Worm (Caenorhabditis elegans): ENCODE measurements around the gene apc-2.

apc-2 gene

DNA sequence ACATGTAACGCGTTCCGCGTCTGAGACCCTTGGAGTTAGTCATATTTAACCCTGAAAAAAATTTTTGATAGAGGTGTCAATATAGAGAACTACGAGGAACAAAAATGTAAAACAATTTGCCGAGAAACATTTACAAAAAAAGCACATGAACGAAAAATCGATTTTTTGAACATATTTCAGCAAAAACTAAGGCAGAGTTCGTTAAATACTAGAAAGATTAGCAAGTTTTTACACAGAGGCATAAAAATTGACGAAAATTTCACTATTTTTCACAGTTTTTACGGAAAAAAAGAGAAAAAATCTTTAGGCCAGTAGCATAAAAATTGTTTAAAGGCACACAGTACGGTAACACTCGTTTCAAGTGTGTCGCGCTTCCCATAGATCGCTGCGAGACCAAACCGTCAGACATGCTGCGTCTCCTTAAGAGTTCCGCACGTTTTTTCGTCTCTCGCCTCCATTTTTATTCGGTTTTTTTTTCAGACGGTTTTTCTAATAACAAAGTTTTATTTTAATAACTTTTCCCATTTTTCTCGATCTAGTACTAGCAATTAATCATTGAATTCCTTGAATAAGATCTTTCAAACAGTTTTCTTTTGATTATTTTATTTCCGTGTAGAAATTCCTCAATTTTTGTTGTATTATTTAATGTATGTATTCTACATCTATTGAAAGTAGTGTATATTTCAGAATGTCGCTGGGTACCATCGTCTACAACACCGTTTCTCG is 49.9 kb downstream of the apc-2 start, which contains the start of the genes rpl-21 and C14B9.10 (continued):
- TF ChIP-seq C34F6.9 (tag; optimal IDR thresholded peaks at IDR 0.05): peak; percentile 89
- TF ChIP-seq ztf-1 (GFP tag; conservative IDR thresholded peaks at IDR 0.05): no peak
- TF ChIP-seq zag-1 (tag; optimal IDR thresholded peaks at IDR 0.05): no peak
- TF ChIP-seq nhr-21 (tag; optimal IDR thresholded peaks at IDR 0.05): peak; percentile 76
- peak; percentile 76 for TF ChIP-seq sma-3 (GFP tag; optimal IDR thresholded peaks at IDR 0.05)
- peak; percentile 85 for TF ChIP-seq nhr-25 (tag; optimal IDR thresholded peaks at IDR 0.05)
- TF ChIP-seq lin-13 (GFP tag; optimal IDR thresholded peaks at IDR 0.05): peak; percentile 80
- no peak for TF ChIP-seq dmd-4 (tag; optimal IDR thresholded peaks at IDR 0.05)
- TF ChIP-seq nhr-77 (tag; optimal IDR thresholded peaks at IDR 0.05): no peak
- TF ChIP-seq nhr-11 (tag; optimal IDR thresholded peaks at IDR 0.05): no peak
- TF ChIP-seq sma-9 (GFP tag; optimal IDR thresholded peaks at IDR 0.05): peak; percentile 88
- TF ChIP-seq sma-9 (tag; optimal IDR thresholded peaks at IDR 0.05): no peak
- no peak for TF ChIP-seq aly-2 (tag; optimal IDR thresholded peaks at IDR 0.05)

DNA sequence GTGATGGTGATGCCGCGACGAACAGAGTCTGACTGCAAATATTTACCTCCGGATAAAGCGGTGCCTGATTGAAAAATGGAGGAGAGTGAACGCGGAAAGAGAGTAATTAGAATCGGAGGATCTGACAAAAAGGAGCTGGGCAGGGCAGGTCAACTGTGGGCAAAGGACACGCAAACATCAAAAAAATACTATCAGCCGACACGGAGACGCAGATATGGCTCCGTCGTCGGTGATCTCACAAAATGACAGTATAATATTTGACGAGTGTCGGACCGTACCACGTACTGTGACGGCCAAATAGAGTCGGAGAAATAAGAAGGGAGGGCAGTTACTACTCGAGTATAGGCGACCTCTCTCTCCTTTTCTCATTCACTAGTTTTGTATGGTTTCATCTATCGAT is 52.1 kb downstream of the apc-2 start:
- TF ChIP-seq nhr-129 (tag; optimal IDR thresholded peaks at IDR 0.05): peak; percentile 9
- TF ChIP-seq mbf-1 (tag; optimal IDR thresholded peaks at IDR 0.05): no peak
- TF ChIP-seq mdl-1 (tag; optimal IDR thresholded peaks at IDR 0.05): no peak
- peak; percentile 10 for TF ChIP-seq peb-1 (tag; optimal IDR thresholded peaks at IDR 0.05)

All from whole organism, L2 larva.